Fruit fly (Drosophila melanogaster): ENCODE data around the gene Cpsf6.

Cpsf6 gene

dm6 chr3L:8299224-8300130 is 15.8 kb downstream of the Cpsf6 start, which contains the start of the genes Arl5 and CG13671:
Gene Arl5, minus strand, starts transcription at chr3L:8299839.
Gene CG13671, plus strand, starts transcription at chr3L:8300064.
- peak; percentile 84 for TF ChIP-seq CG32532 (GFP tag; IDR thresholded peaks at IDR 0.05)
- TF ChIP-seq CG8944 (GFP tag; optimal IDR thresholded peaks at IDR 0.05): peak; percentile 39
- TF ChIP-seq chn (GFP tag; optimal IDR thresholded peaks at IDR 0.05): peak; percentile 78
- no peak for TF ChIP-seq NK7.1 (GFP tag; optimal IDR thresholded peaks at IDR 0.05)
- no peak for TF ChIP-seq oc (tag; optimal IDR thresholded peaks at IDR 0.05)
- peak; percentile 61 for TF ChIP-seq Bdp1 (GFP tag; optimal IDR thresholded peaks at IDR 0.05)
- peak; percentile 61 for TF ChIP-seq CG4854 (GFP tag; optimal IDR thresholded peaks at IDR 0.05)
- no peak for TF ChIP-seq odd (GFP tag; optimal IDR thresholded peaks at IDR 0.05)
- TF ChIP-seq CG14710 (tag; optimal IDR thresholded peaks at IDR 0.05): peak; percentile 91
- TF ChIP-seq croc (GFP tag; conservative IDR thresholded peaks at IDR 0.05): peak; percentile 44
- peak; percentile 65 for TF ChIP-seq CG17385 (GFP tag; optimal IDR thresholded peaks at IDR 0.05)
- peak; percentile 67 for TF ChIP-seq CG6272 (GFP tag; IDR thresholded peaks at IDR 0.05)
- TF ChIP-seq CG10366 (GFP tag; IDR thresholded peaks at IDR 0.05): peak; percentile 79
- no peak for TF ChIP-seq bowl (GFP tag; IDR thresholded peaks at IDR 0.05)
- TF ChIP-seq CG1024 (GFP tag; IDR thresholded peaks at IDR 0.05): peak; percentile 40
- TF ChIP-seq h (optimal IDR thresholded peaks at IDR 0.05): no peak
- 0 out of 3 replicates have a peak, but pooled peaks have one; percentile 25 for TF ChIP-seq gce (GFP tag; IDR thresholded peaks at IDR 0.05)
- TF ChIP-seq tgo (GFP tag; IDR thresholded peaks at IDR 0.05): peak; percentile 80
- peak; percentile 86 for TF ChIP-seq CG2116 (GFP tag; optimal IDR thresholded peaks at IDR 0.05)
- TF ChIP-seq HLHmδ (GFP tag; optimal IDR thresholded peaks at IDR 0.05): no peak
- TF ChIP-seq Atf3 (GFP tag; optimal IDR thresholded peaks at IDR 0.05): peak; percentile 45
- no peak for TF ChIP-seq CG15011 (GFP tag; optimal IDR thresholded peaks at IDR 0.05)
- TF ChIP-seq onecut (GFP tag; IDR thresholded peaks at IDR 0.05): no peak
- TF ChIP-seq corto (GFP tag; optimal IDR thresholded peaks at IDR 0.05): no peak
- peak; percentile 88 for TF ChIP-seq CG11247 (GFP tag; IDR thresholded peaks at IDR 0.05)
- no peak for TF ChIP-seq CG5953 (GFP tag; IDR thresholded peaks at IDR 0.05)
- TF ChIP-seq eyg (GFP tag; optimal IDR thresholded peaks at IDR 0.05): peak; percentile 7
- peak; percentile 85 for TF ChIP-seq tin (GFP tag; optimal IDR thresholded peaks at IDR 0.05)
- TF ChIP-seq CG33557 (GFP tag; optimal IDR thresholded peaks at IDR 0.05): peak; percentile 36
- TF ChIP-seq CG13287 (GFP tag; IDR thresholded peaks at IDR 0.05; ENCODE audit: partially characterized antibody): peak; percentile 85
- TF ChIP-seq Ravus (GFP tag; IDR thresholded peaks at IDR 0.05): peak; percentile 24
- peak; percentile 53 for TF ChIP-seq bbx (GFP tag; IDR thresholded peaks at IDR 0.05; ENCODE audit: partially characterized antibody)
- TF ChIP-seq Kr (GFP tag; optimal IDR thresholded peaks at IDR 0.05): no peak
- TF ChIP-seq CG4424 (GFP tag; optimal IDR thresholded peaks at IDR 0.05): peak; percentile 83
- peak; percentile 75 for TF ChIP-seq CG34376 (GFP tag; optimal IDR thresholded peaks at IDR 0.05)
- TF ChIP-seq CG12769 (tag; optimal IDR thresholded peaks at IDR 0.05): peak; percentile 20
- TF ChIP-seq CG10543 (GFP tag; optimal IDR thresholded peaks at IDR 0.05): peak; percentile 60
- TF ChIP-seq CG8388 (GFP tag; optimal IDR thresholded peaks at IDR 0.05): peak; percentile 75
- TF ChIP-seq CG3065 (GFP tag; optimal IDR thresholded peaks at IDR 0.05): peak; percentile 75
- peak; percentile 24 for TF ChIP-seq CG8089 (GFP tag; optimal IDR thresholded peaks at IDR 0.05)
- peak; percentile 88 for TF ChIP-seq ind (GFP tag; optimal IDR thresholded peaks at IDR 0.05)
- TF ChIP-seq sob (GFP tag; IDR thresholded peaks at IDR 0.05): peak; percentile 91
- TF ChIP-seq CG17612 (GFP tag; IDR thresholded peaks at IDR 0.05): 0 out of 2 replicates have a peak, but pooled peaks have one; percentile 33
- TF ChIP-seq CG9932 (GFP tag; IDR thresholded peaks at IDR 0.05): peak; percentile 88
- TF ChIP-seq CG7839 (tag; optimal IDR thresholded peaks at IDR 0.05): peak; percentile 60
- peak; percentile 53 for TF ChIP-seq ems (GFP tag; optimal IDR thresholded peaks at IDR 0.05)
- TF ChIP-seq nerfin-1 (tag; optimal IDR thresholded peaks at IDR 0.05): no peak
- TF ChIP-seq caup (GFP tag; optimal IDR thresholded peaks at IDR 0.05; ENCODE audit: severe bottlenecking): peak; percentile 74
- no peak for TF ChIP-seq CG9817 (tag; optimal IDR thresholded peaks at IDR 0.05)
- TF ChIP-seq Sin3A (optimal IDR thresholded peaks at IDR 0.05): peak; percentile 67

Data from whole organism, embryonic.